Worm (Caenorhabditis elegans) whole organism, young adult: ENCODE measurements around the gene R09B5.11.
A peak's percentile ranks its signal among the peaks of the same experiment; 100 is the strongest.

Source experiments
- B0336.3 ChIP-seq: fragments of 200-800 bp; sonication (Bioruptor generic); IDR thresholded peaks from 2 replicates; pipeline ENCODE4 v1.3.6; 2022; ENCODE audit warnings: missing genetic modification characterization, missing compliant biosample characterization
- D2030.7 ChIP-seq: fragments of 200-800 bp; sonication (Bioruptor generic); IDR thresholded peaks from 2 replicates; pipeline ENCODE4 v1.3.6; 2022; ENCODE audit warnings: missing genetic modification reagents, missing genetic modification characterization, missing compliant biosample characterization
- F49E8.2 ChIP-seq: sonication (generic microtip); optimal IDR thresholded peaks from 3 replicates; lab custom pipeline; 2017; ENCODE audit warnings: missing genetic modification characterization, mild to moderate bottlenecking, missing compliant biosample characterization, antibody characterized with exemption, moderate library complexity; ENCODE audit not compliant: insufficient read depth
- F57A8.1 ChIP-seq: fragments of 200-800 bp; sonication (Bioruptor generic); optimal IDR thresholded peaks from 2 replicates; lab custom pipeline; 2018; ENCODE audit warnings: mild to moderate bottlenecking, missing genetic modification characterization, moderate library complexity, missing compliant biosample characterization
- F57C9.4 ChIP-seq: sonication (generic microtip); optimal IDR thresholded peaks from 2 replicates; lab custom pipeline; 2017; ENCODE audit warnings: mild to moderate bottlenecking, missing genetic modification characterization, missing compliant biosample characterization
- Y53F4B.3 ChIP-seq: fragments of 200-800 bp; sonication (Bioruptor generic); IDR thresholded peaks from 2 replicates; pipeline ENCODE4 v1.3.6; 2022; ENCODE audit warnings: missing genetic modification reagents, missing genetic modification characterization, missing compliant biosample characterization
- Y56A3A.18 ChIP-seq: fragments of 200-800 bp; sonication (Bioruptor generic); IDR thresholded peaks from 2 replicates; pipeline ENCODE4 v1.3.6; 2022; ENCODE audit warnings: missing genetic modification reagents, missing genetic modification characterization, missing compliant biosample characterization
- Y79H2A.3 ChIP-seq: fragments of 200-800 bp; sonication (Bioruptor generic); conservative IDR thresholded peaks from 2 replicates; pipeline ENCODE4 v1.3.6; 2022; ENCODE audit warnings: missing genetic modification reagents, missing genetic modification characterization, missing compliant biosample characterization
- Y95B8A.8 ChIP-seq: fragments of 200-800 bp; sonication (Bioruptor generic); IDR thresholded peaks from 2 replicates; pipeline ENCODE4 v1.3.6; 2022; ENCODE audit warnings: missing genetic modification reagents, missing genetic modification characterization, missing compliant biosample characterization
- akir-1 ChIP-seq: fragments of 200-800 bp; sonication (Bioruptor generic); optimal IDR thresholded peaks from 2 replicates; lab custom pipeline; 2018; ENCODE audit warnings: mild to moderate bottlenecking, missing genetic modification characterization, moderate library complexity, missing compliant biosample characterization
- attf-3 ChIP-seq: fragments of 200-800 bp; sonication (Bioruptor generic); conservative IDR thresholded peaks from 2 replicates; pipeline ENCODE4 v1.3.6; 2022; ENCODE audit warnings: missing genetic modification reagents, missing genetic modification characterization, missing compliant biosample characterization
- attf-5 ChIP-seq: fragments of 200-800 bp; sonication (Bioruptor generic); optimal IDR thresholded peaks from 2 replicates; lab custom pipeline; 2018; ENCODE audit warnings: mild to moderate bottlenecking, missing genetic modification characterization, missing compliant biosample characterization
- bed-2 ChIP-seq: fragments of 200-800 bp; sonication (Bioruptor generic); IDR thresholded peaks from 2 replicates; pipeline ENCODE4 v1.3.6; 2022; ENCODE audit warnings: missing genetic modification reagents, missing genetic modification characterization, missing compliant biosample characterization
- chd-7 ChIP-seq: sonication (generic microtip); optimal IDR thresholded peaks from 2 replicates; lab custom pipeline; 2016; ENCODE audit warnings: mild to moderate bottlenecking, missing genetic modification characterization, moderate library complexity, missing compliant biosample characterization
- egl-18 ChIP-seq: fragments of 200-800 bp; sonication (Bioruptor generic); IDR thresholded peaks from 2 replicates; pipeline ENCODE4 v1.3.6; 2022; ENCODE audit warnings: missing genetic modification reagents, missing genetic modification characterization, missing compliant biosample characterization
- ets-4 ChIP-seq: fragments of 200-800 bp; sonication (Bioruptor generic); optimal IDR thresholded peaks from 2 replicates; lab custom pipeline; 2018; ENCODE audit warnings: mild to moderate bottlenecking, missing genetic modification characterization, missing compliant biosample characterization
- hlh-26 ChIP-seq: fragments of 200-800 bp; sonication (Bioruptor generic); conservative IDR thresholded peaks from 2 replicates; pipeline ENCODE4 v1.3.6; 2022; ENCODE audit warnings: missing genetic modification reagents, missing genetic modification characterization, missing compliant biosample characterization
- hmg-20 ChIP-seq: fragments of 200-800 bp; sonication (Bioruptor generic); IDR thresholded peaks from 2 replicates; pipeline ENCODE4 v1.3.6; 2022; ENCODE audit warnings: missing genetic modification reagents, missing genetic modification characterization, missing compliant biosample characterization
- hsf-1 ChIP-seq: fragments of 200-800 bp; sonication (Bioruptor generic); IDR thresholded peaks from 2 replicates; pipeline ENCODE4 v1.3.6; 2022; ENCODE audit warnings: missing genetic modification reagents, missing genetic modification characterization, missing compliant biosample characterization
- lin-54 ChIP-seq: fragments of 200-800 bp; sonication (Bioruptor generic); optimal IDR thresholded peaks from 2 replicates; lab custom pipeline; 2018; ENCODE audit warnings: mild to moderate bottlenecking, missing genetic modification characterization, missing compliant biosample characterization
- nfyb-1 ChIP-seq: fragments of 200-800 bp; sonication (Bioruptor generic); IDR thresholded peaks from 2 replicates; pipeline ENCODE4 v1.3.6; 2022; ENCODE audit warnings: missing genetic modification reagents, missing genetic modification characterization, missing compliant biosample characterization
- nhr-27 ChIP-seq: fragments of 200-800 bp; sonication (Bioruptor generic); optimal IDR thresholded peaks from 2 replicates; lab custom pipeline; 2018; ENCODE audit warnings: mild to moderate bottlenecking, missing genetic modification characterization, moderate library complexity, missing compliant biosample characterization
- nhr-80 ChIP-seq: sonication (generic microtip); optimal IDR thresholded peaks from 2 replicates; lab custom pipeline; 2016; ENCODE audit warnings: missing genetic modification characterization, missing compliant biosample characterization
- rcor-1 ChIP-seq: fragments of 200-800 bp; sonication (Bioruptor generic); IDR thresholded peaks from 2 replicates; pipeline ENCODE4 v1.3.6; 2022; ENCODE audit warnings: missing genetic modification reagents, missing genetic modification characterization, missing compliant biosample characterization
- snpc-1.3 ChIP-seq: sonication (generic microtip); optimal IDR thresholded peaks from 2 replicates; lab custom pipeline; 2017; ENCODE audit warnings: missing genetic modification characterization, mild to moderate bottlenecking, missing compliant biosample characterization, antibody characterized with exemption, moderate library complexity, missing genotype, missing genetic modification reagents; ENCODE audit not compliant: insufficient read depth
- tlf-1 ChIP-seq: fragments of 200-800 bp; sonication (Bioruptor generic); optimal IDR thresholded peaks from 2 replicates; lab custom pipeline; 2018; ENCODE audit warnings: mild to moderate bottlenecking, missing genetic modification characterization, missing compliant biosample characterization
- unc-130 ChIP-seq: sonication (generic microtip); optimal IDR thresholded peaks from 2 replicates; lab custom pipeline; 2016; ENCODE audit warnings: missing genetic modification reagents, missing genetic modification characterization, missing compliant biosample characterization
- zim-3 ChIP-seq: sonication (generic microtip); optimal IDR thresholded peaks from 2 replicates; lab custom pipeline; 2017; ENCODE audit warnings: mild to moderate bottlenecking, missing genetic modification characterization, moderate library complexity, missing compliant biosample characterization
- ztf-6 ChIP-seq: fragments of 200-800 bp; sonication (Bioruptor generic); IDR thresholded peaks from 2 replicates; pipeline ENCODE4 v1.3.6; 2022; ENCODE audit warnings: missing genetic modification reagents, missing genetic modification characterization, missing compliant biosample characterization

The R09B5.11 gene

ce11 chrV:1445081-1445480, 6.1 kb downstream of the R09B5.11 start, which contains the start of gene cnc-5:
Gene cnc-5, plus strand, starts transcription at chrV:1445381.
- TF ChIP-seq Y53F4B.3 (GFP tag; lab: Robert Waterston, UW), result no peak
- TF ChIP-seq tlf-1 (GFP tag; lab: Kevin White, UChicago), result no peak
- no peak for TF ChIP-seq rcor-1 (GFP tag; lab: Robert Waterston, UW)
- no peak for TF ChIP-seq zim-3 (tag; lab: Kevin White, UChicago)
- TF ChIP-seq Y56A3A.18 (GFP tag; lab: Robert Waterston, UW), result no peak
- TF ChIP-seq hmg-20 (GFP tag; lab: Robert Waterston, UW), result no peak
- TF ChIP-seq egl-18 (GFP tag; lab: Robert Waterston, UW), result no peak
- no peak for TF ChIP-seq D2030.7
- TF ChIP-seq Y79H2A.3 (GFP tag; lab: Robert Waterston, UW), result no peak
- TF ChIP-seq lin-54 (GFP tag; lab: Kevin White, UChicago), result no peak
- no peak for TF ChIP-seq ets-4 (GFP tag; lab: Kevin White, UChicago)
- no peak for TF ChIP-seq chd-7 (tag; lab: Kevin White, UChicago)
- TF ChIP-seq snpc-1.3 (tag; lab: Kevin White, UChicago), result no peak
- TF ChIP-seq ztf-6, result no peak
- TF ChIP-seq akir-1, result no peak

ce11 chrV:1447079-1447478, 8.1 kb downstream of the R09B5.11 start, which contains the start of gene cnc-4:
Gene cnc-4, plus strand, starts transcription at chrV:1447195.
- TF ChIP-seq hlh-26 (GFP tag; lab: Robert Waterston, UW) (no peak), attf-3 (GFP tag; lab: Robert Waterston, UW) (no peak), nhr-27 (tag; lab: Kevin White, UChicago) (no peak), unc-130 (GFP tag; lab: Kevin White, UChicago) (no peak)

- TF ChIP-seq nfyb-1 (GFP tag; lab: Robert Waterston, UW) (0 out of 2 replicates have a peak, but pooled peaks have one; percentile 45), rcor-1 (GFP tag; lab: Robert Waterston, UW) (no peak)
These were observed 8.7 kb downstream of the R09B5.11 start, which contains the start of gene cnc-3 for ce11 chrV:1447724-1448123. Gene cnc-3, plus strand, starts transcription at chrV:1448004.

ce11 chrV:1450160-1450559, 11.2 kb downstream of the R09B5.11 start, which contains the start of gene cnc-2:
Gene cnc-2, minus strand, starts transcription at chrV:1450183.
- TF ChIP-seq bed-2 (GFP tag; lab: Robert Waterston, UW), result no peak
- no peak for TF ChIP-seq B0336.3 (GFP tag; lab: Robert Waterston, UW)
- no peak for TF ChIP-seq F57C9.4 (tag; lab: Kevin White, UChicago)
- no peak for TF ChIP-seq Y95B8A.8 (GFP tag; lab: Robert Waterston, UW)

- TF ChIP-seq nhr-80 (tag; lab: Kevin White, UChicago) (no peak), F57A8.1 (GFP tag; lab: Kevin White, UChicago) (no peak), F49E8.2 (tag; lab: Kevin White, UChicago) (no peak)
These were observed 12.3 kb downstream of the R09B5.11 start, which contains the start of gene srj-23 for ce11 chrV:1451334-1451733. Gene srj-23, plus strand, starts transcription at chrV:1451634.

ce11 chrV:1454762-1455161, 15.8 kb downstream of the R09B5.11 start, which contains the start of gene chil-14:
Gene chil-14, plus strand, starts transcription at chrV:1455062.
- TF ChIP-seq hsf-1 (GFP tag; lab: Robert Waterston, UW) (no peak), attf-5 (GFP tag; lab: Kevin White, UChicago) (no peak)
- TF ChIP-seq, all 124 proteins: peak for 0
